Worm (Caenorhabditis elegans): ENCODE results near the gene srg-28.
A peak's percentile ranks its signal among the peaks of the same experiment; 100 is the strongest.

Gene srg-28

ce11 chrV:5329677-5330266 is 4.9 kb upstream of the srg-28 start:
- TF ChIP-seq lin-32 (GFP tag; optimal IDR thresholded peaks at IDR 0.05) = no peak
- peak; percentile 63 for TF ChIP-seq sptf-1 (tag; optimal IDR thresholded peaks at IDR 0.05)
- TF ChIP-seq unc-120 (tag; optimal IDR thresholded peaks at IDR 0.05; ENCODE audit: poor library complexity, severe bottlenecking) = peak; percentile 55

- TF ChIP-seq zip-8 (tag; optimal IDR thresholded peaks at IDR 0.05) (no peak), nhr-28 (tag; optimal IDR thresholded peaks at IDR 0.05) (no peak), mep-1 (tag; optimal IDR thresholded peaks at IDR 0.05) (no peak), ztf-11 (tag; optimal IDR thresholded peaks at IDR 0.05) (no peak), bed-3 (GFP tag; optimal IDR thresholded peaks at IDR 0.05) (no peak), ceh-83 (GFP tag; optimal IDR thresholded peaks at IDR 0.05) (no peak), nhr-2 (tag; optimal IDR thresholded peaks at IDR 0.05) (no peak), lsy-2 (tag; optimal IDR thresholded peaks at IDR 0.05) (no peak), snpc-4 (tag; optimal IDR thresholded peaks at IDR 0.05) (no peak), nhr-12 (tag; optimal IDR thresholded peaks at IDR 0.05) (no peak), nhr-76 (tag; optimal IDR thresholded peaks at IDR 0.05) (no peak), nhr-237 (tag; optimal IDR thresholded peaks at IDR 0.05) (no peak), mab-5 (tag; optimal IDR thresholded peaks at IDR 0.05) (no peak)
These were observed 3.7 kb upstream of the srg-28 start, which contains the start of gene srg-26 for ce11 chrV:5330967-5331366. Gene srg-26, plus strand, starts transcription at chrV:5331267.

ce11 chrV:5336884-5337283 is 2.2 kb downstream of the srg-28 start, which contains the start of gene srg-29:
Gene srg-29, plus strand, starts transcription at chrV:5337184.
- TF ChIP-seq mep-1 (tag; optimal IDR thresholded peaks at IDR 0.05) (no peak), cnd-1 (tag; optimal IDR thresholded peaks at IDR 0.05) (no peak), lsy-2 (tag; optimal IDR thresholded peaks at IDR 0.05) (no peak), ceh-39 (tag; optimal IDR thresholded peaks at IDR 0.05) (no peak), blmp-1 (tag; optimal IDR thresholded peaks at IDR 0.05) (no peak), ceh-83 (GFP tag; optimal IDR thresholded peaks at IDR 0.05) (no peak), ztf-11 (tag; optimal IDR thresholded peaks at IDR 0.05) (no peak), elt-1 (tag; optimal IDR thresholded peaks at IDR 0.05; ENCODE audit: borderline replicate concordance, insufficient read depth) (no peak), unc-120 (tag; optimal IDR thresholded peaks at IDR 0.05; ENCODE audit: poor library complexity, severe bottlenecking) (no peak), nhr-28 (tag; optimal IDR thresholded peaks at IDR 0.05) (no peak), ceh-43 (GFP tag; optimal IDR thresholded peaks at IDR 0.05) (no peak), sptf-1 (tag; optimal IDR thresholded peaks at IDR 0.05) (no peak), snpc-4 (tag; optimal IDR thresholded peaks at IDR 0.05) (no peak), sem-2 (GFP tag; optimal IDR thresholded peaks at IDR 0.05) (no peak), tbx-8 (GFP tag; optimal IDR thresholded peaks at IDR 0.05) (no peak), drap-1 (GFP tag; optimal IDR thresholded peaks at IDR 0.05) (no peak), flh-1 (GFP tag; optimal IDR thresholded peaks at IDR 0.05) (no peak), M03D4.4 (tag; optimal IDR thresholded peaks at IDR 0.05) (no peak), hlh-1 (tag; optimal IDR thresholded peaks at IDR 0.05) (no peak), elt-3 (tag; optimal IDR thresholded peaks at IDR 0.05) (no peak)

- TF ChIP-seq unc-62 (GFP tag; optimal IDR thresholded peaks at IDR 0.05) = no peak
- no peak for TF ChIP-seq ham-2 (GFP tag; optimal IDR thresholded peaks at IDR 0.05)
- no peak for TF ChIP-seq hlh-1 (tag; optimal IDR thresholded peaks at IDR 0.05)
- no peak for TF ChIP-seq elt-3 (tag; optimal IDR thresholded peaks at IDR 0.05)
These were observed 4.8 kb downstream of the srg-28 start, which contains the start of gene srg-27 for ce11 chrV:5339497-5339896. Gene srg-27, plus strand, starts transcription at chrV:5339797.

- TF ChIP-seq lsy-2 (tag; optimal IDR thresholded peaks at IDR 0.05) = no peak
- no peak for TF ChIP-seq tbx-8 (GFP tag; optimal IDR thresholded peaks at IDR 0.05)
- TF ChIP-seq bed-3 (GFP tag; optimal IDR thresholded peaks at IDR 0.05) = no peak
- TF ChIP-seq ceh-43 (GFP tag; optimal IDR thresholded peaks at IDR 0.05) = no peak
- no peak for TF ChIP-seq unc-39 (tag; optimal IDR thresholded peaks at IDR 0.05)
- TF ChIP-seq snpc-4 (tag; optimal IDR thresholded peaks at IDR 0.05) = no peak
- TF ChIP-seq M03D4.4 (tag; optimal IDR thresholded peaks at IDR 0.05) = no peak
- no peak for TF ChIP-seq sem-2 (GFP tag; optimal IDR thresholded peaks at IDR 0.05)
- TF ChIP-seq blmp-1 (tag; optimal IDR thresholded peaks at IDR 0.05) = no peak
- TF ChIP-seq pha-4 (tag; optimal IDR thresholded peaks at IDR 0.05) = no peak
- no peak for TF ChIP-seq elt-3 (tag; optimal IDR thresholded peaks at IDR 0.05)
- TF ChIP-seq unc-62 (GFP tag; optimal IDR thresholded peaks at IDR 0.05) = no peak
- no peak for TF ChIP-seq nhr-28 (tag; optimal IDR thresholded peaks at IDR 0.05)
- TF ChIP-seq ceh-39 (tag; optimal IDR thresholded peaks at IDR 0.05) = no peak
These were observed 10.7 kb downstream of the srg-28 start, which contains the start of gene srg-25 for ce11 chrV:5345419-5345818. Gene srg-25, minus strand, starts transcription at chrV:5345519.

Measured in whole organism, mixed stage, embryonic.